Fruit fly (Drosophila melanogaster) whole organism, embryonic: ENCODE measurements around the gene CG17068.

Experiments
- Ada2b ChIP-seq: fragments of 200-800 bp; sonication (Bioruptor generic); IDR thresholded peaks from 2 replicates; pipeline ENCODE4 v1.3.6; 2022; ENCODE audit warnings: missing biosample characterization, missing genetic modification characterization
- B-H1 ChIP-seq: fragments of 200-800 bp; sonication (Bioruptor generic); IDR thresholded peaks from 3 replicates; pipeline ENCODE4 v1.3.6; 2022; ENCODE audit warnings: missing biosample characterization, missing genetic modification characterization
- Bdp1 ChIP-seq: fragments of 200-800 bp; sonication (Bioruptor generic); optimal IDR thresholded peaks from 3 replicates; lab custom pipeline; 2016; ENCODE audit warnings: missing biosample characterization, missing genetic modification characterization
- CG10321 ChIP-seq: fragments of 200-800 bp; sonication (Bioruptor generic); IDR thresholded peaks from 2 replicates; pipeline ENCODE4 v1.3.6; 2022; ENCODE audit warnings: missing biosample characterization, missing genetic modification characterization
- CG11247 ChIP-seq: fragments of 200-800 bp; sonication (Bioruptor generic); IDR thresholded peaks from 2 replicates; pipeline ENCODE4 v1.3.6; 2022; ENCODE audit warnings: missing biosample characterization, missing genetic modification characterization
- CG12104 ChIP-seq: fragments of 200-800 bp; sonication (Bioruptor generic); optimal IDR thresholded peaks from 3 replicates; lab custom pipeline; 2016; ENCODE audit warnings: missing biosample characterization, missing genetic modification characterization
- CG14014 ChIP-seq: fragments of 200-800 bp; sonication (Bioruptor generic); IDR thresholded peaks from 2 replicates; pipeline ENCODE4 v1.3.6; 2022; ENCODE audit warnings: missing biosample characterization, missing genetic modification characterization
- CG16815 ChIP-seq: fragments of 200-800 bp; sonication (Bioruptor generic); optimal IDR thresholded peaks from 3 replicates; lab custom pipeline; 2017; ENCODE audit warnings: missing biosample characterization, mild to moderate bottlenecking, missing genetic modification characterization
- CG17912 ChIP-seq: fragments of 200-800 bp; sonication (Bioruptor generic); optimal IDR thresholded peaks from 2 replicates; lab custom pipeline; 2018; ENCODE audit warnings: missing biosample characterization, mild to moderate bottlenecking, missing genetic modification characterization
- CG1832 ChIP-seq: fragments of 200-800 bp; sonication (Bioruptor generic); optimal IDR thresholded peaks from 2 replicates; lab custom pipeline; 2017; ENCODE audit warnings: missing biosample characterization, mild to moderate bottlenecking, missing genetic modification characterization, inconsistent platforms
- CG2875 ChIP-seq: fragments of 200-800 bp; sonication (Bioruptor generic); optimal IDR thresholded peaks from 2 replicates; lab custom pipeline; 2017; ENCODE audit warnings: missing biosample characterization, mild to moderate bottlenecking, missing genetic modification characterization, missing genetic modification reagents
- CG3065 ChIP-seq: fragments of 200-800 bp; sonication (Bioruptor generic); optimal IDR thresholded peaks from 2 replicates; lab custom pipeline; 2016; ENCODE audit warnings: missing biosample characterization, missing genetic modification characterization
- CG34376 ChIP-seq: fragments of 200-800 bp; sonication (Bioruptor generic); optimal IDR thresholded peaks from 2 replicates; lab custom pipeline; 2018; ENCODE audit warnings: missing biosample characterization, mild to moderate bottlenecking, missing genetic modification characterization
- CG4404 ChIP-seq: fragments of 200-800 bp; sonication (Bioruptor generic); IDR thresholded peaks from 2 replicates; pipeline ENCODE4 v1.3.6; 2022; ENCODE audit warnings: missing biosample characterization, missing genetic modification characterization
- CG6813 ChIP-seq: fragments of 200-800 bp; sonication (Bioruptor generic); optimal IDR thresholded peaks from 2 replicates; lab custom pipeline; 2017; ENCODE audit warnings: missing biosample characterization, missing genetic modification characterization, mild to moderate bottlenecking, moderate library complexity, missing genetic modification reagents
- CG7786 ChIP-seq: fragments of 200-800 bp; sonication (Bioruptor generic); optimal IDR thresholded peaks from 2 replicates; lab custom pipeline; 2016; ENCODE audit warnings: missing biosample characterization, missing genetic modification characterization
- CkIIα-i1 ChIP-seq: fragments of 200-800 bp; sonication (Bioruptor generic); IDR thresholded peaks from 2 replicates; pipeline ENCODE4 v1.3.6; 2022; ENCODE audit warnings: missing biosample characterization, missing genetic modification characterization
- HLH54F ChIP-seq: fragments of 200-800 bp; sonication (Bioruptor generic); optimal IDR thresholded peaks from 3 replicates; lab custom pipeline; 2016; ENCODE audit warnings: missing biosample characterization, missing genetic modification characterization
- Lhr ChIP-seq: fragments of 200-800 bp; sonication (Bioruptor generic); optimal IDR thresholded peaks from 3 replicates; lab custom pipeline; 2017; ENCODE audit warnings: mild to moderate bottlenecking, missing biosample characterization, missing genetic modification reagents, missing genetic modification characterization
- Max ChIP-seq: fragments of 200-800 bp; sonication (Bioruptor generic); optimal IDR thresholded peaks from 2 replicates; lab custom pipeline; 2016; ENCODE audit warnings: missing biosample characterization, mild to moderate bottlenecking, missing genetic modification characterization
- Mes4 ChIP-seq: fragments of 200-800 bp; sonication (Bioruptor generic); optimal IDR thresholded peaks from 2 replicates; lab custom pipeline; 2016; ENCODE audit warnings: missing biosample characterization, missing genetic modification characterization
- NC2α ChIP-seq: fragments of 200-800 bp; sonication (Bioruptor generic); optimal IDR thresholded peaks from 2 replicates; lab custom pipeline; 2016; ENCODE audit warnings: missing biosample characterization, missing genetic modification characterization
- Optix ChIP-seq: fragments of 200-800 bp; sonication (Bioruptor generic); IDR thresholded peaks from 3 replicates; pipeline ENCODE4 v1.3.6; 2022; ENCODE audit warnings: missing biosample characterization, missing genetic modification characterization
- Poxn ChIP-seq: fragments of 200-800 bp; sonication (Bioruptor generic); IDR thresholded peaks from 2 replicates; pipeline ENCODE4 v1.3.6; 2022; ENCODE audit warnings: missing biosample characterization, missing genetic modification characterization
- Ravus ChIP-seq: fragments of 200-800 bp; sonication (Bioruptor generic); IDR thresholded peaks from 2 replicates; pipeline ENCODE4 v1.3.6; 2022; ENCODE audit warnings: missing biosample characterization, missing genetic modification characterization
- Rx ChIP-seq: fragments of 200-800 bp; sonication (Bioruptor generic); IDR thresholded peaks from 2 replicates; pipeline ENCODE4 v1.3.6; 2022; ENCODE audit warnings: missing biosample characterization, missing genetic modification characterization
- Xrp1 ChIP-seq: fragments of 200-800 bp; sonication (Bioruptor generic); IDR thresholded peaks from 2 replicates; pipeline ENCODE4 v1.3.6; 2022; ENCODE audit warnings: missing biosample characterization, missing genetic modification characterization
- ab ChIP-seq: fragments of 200-800 bp; sonication (Bioruptor generic); optimal IDR thresholded peaks from 2 replicates; lab custom pipeline; 2016; ENCODE audit warnings: missing biosample characterization, missing genetic modification characterization
- br ChIP-seq: fragments of >200 bp; optimal IDR thresholded peaks from 2 replicates; lab custom pipeline; 2017
- chinmo ChIP-seq: fragments of 200-800 bp; sonication (Bioruptor generic); IDR thresholded peaks from 4 replicates; pipeline ENCODE4 v1.3.6; 2022; ENCODE audit warnings: missing biosample characterization, missing genetic modification characterization; ENCODE audit not compliant: partially characterized antibody
- dm ChIP-seq: fragments of 200-800 bp; sonication (Bioruptor generic); optimal IDR thresholded peaks from 3 replicates; lab custom pipeline; 2016; ENCODE audit warnings: missing biosample characterization, missing genetic modification characterization
- dmrt11E ChIP-seq: fragments of 200-800 bp; sonication (Bioruptor generic); optimal IDR thresholded peaks from 3 replicates; lab custom pipeline; 2018; ENCODE audit warnings: missing biosample characterization, mild to moderate bottlenecking, missing genetic modification characterization, moderate library complexity
- dysf ChIP-seq: fragments of 200-800 bp; sonication (Bioruptor generic); IDR thresholded peaks from 3 replicates; pipeline ENCODE4 v1.3.6; 2022; ENCODE audit warnings: missing biosample characterization, missing genetic modification characterization
- ems ChIP-seq: fragments of 200-800 bp; sonication (Bioruptor generic); optimal IDR thresholded peaks from 3 replicates; lab custom pipeline; 2016; ENCODE audit warnings: missing biosample characterization, missing genetic modification characterization
- esg ChIP-seq: fragments of 200-800 bp; sonication (Bioruptor generic); conservative IDR thresholded peaks from 2 replicates; pipeline ENCODE4 v1.3.6; 2022; ENCODE audit warnings: missing biosample characterization, missing genetic modification characterization
- eve ChIP-seq, 2 experiments: fragments of >200 bp; optimal IDR thresholded peaks; 2 replicates each; lab custom pipeline; 2017; ENCODE audit warnings: missing biosample characterization in 2 of 2, missing genetic modification characterization in 2 of 2
- ftz-f1 ChIP-seq: fragments of 200-800 bp; sonication (Bioruptor generic); optimal IDR thresholded peaks from 2 replicates; lab custom pipeline; 2016; ENCODE audit warnings: missing biosample characterization, missing genetic modification characterization
- h ChIP-seq: fragments of >200 bp; optimal IDR thresholded peaks from 2 replicates; lab custom pipeline; 2017
- hkb ChIP-seq, 2 experiments: fragments of 200-800 bp in 1 of 2; fragments of >200 bp in 1 of 2; sonication (Bioruptor generic) in 1 of 2; IDR thresholded peaks in 1 of 2; optimal IDR thresholded peaks in 1 of 2; 2 replicates each; pipeline versions ENCODE4 v1.3.6 to Lab custom; 2017 to 2022; ENCODE audit warnings: missing biosample characterization in 1 of 2, missing genetic modification characterization in 1 of 2
- ind ChIP-seq: fragments of 200-800 bp; sonication (Bioruptor generic); optimal IDR thresholded peaks from 3 replicates; lab custom pipeline; 2016; ENCODE audit warnings: missing biosample characterization, missing genetic modification characterization
- kay ChIP-seq: fragments of 200-800 bp; sonication (Bioruptor generic); optimal IDR thresholded peaks from 2 replicates; lab custom pipeline; 2016; ENCODE audit warnings: missing biosample characterization, missing genetic modification characterization
- ken ChIP-seq: fragments of 200-800 bp; sonication (Bioruptor generic); IDR thresholded peaks from 3 replicates; pipeline ENCODE4 v1.3.6; 2022; ENCODE audit warnings: missing biosample characterization, missing genetic modification characterization
- nerfin-1 ChIP-seq: fragments of 200-800 bp; sonication (Bioruptor generic); optimal IDR thresholded peaks from 3 replicates; lab custom pipeline; 2019; ENCODE audit warnings: missing biosample characterization, mild to moderate bottlenecking, missing genetic modification characterization, moderate library complexity
- nerfin-2 ChIP-seq: fragments of 200-800 bp; sonication (Bioruptor generic); IDR thresholded peaks from 2 replicates; pipeline ENCODE4 v1.3.6; 2022; ENCODE audit warnings: missing biosample characterization, missing genetic modification characterization; ENCODE audit not compliant: partially characterized antibody
- nom ChIP-seq: fragments of 200-800 bp; sonication (Bioruptor generic); optimal IDR thresholded peaks from 2 replicates; lab custom pipeline; 2017; ENCODE audit warnings: missing biosample characterization, missing genetic modification characterization, mild to moderate bottlenecking, moderate library complexity, missing genetic modification reagents
- pnt ChIP-seq: fragments of 200-800 bp; sonication (Bioruptor generic); optimal IDR thresholded peaks from 3 replicates; lab custom pipeline; 2016; ENCODE audit warnings: missing biosample characterization, missing genetic modification characterization
- seq ChIP-seq: fragments of 200-800 bp; sonication (Bioruptor generic); IDR thresholded peaks from 2 replicates; pipeline ENCODE4 v1.3.6; 2022; ENCODE audit warnings: missing biosample characterization, missing genetic modification characterization
- sim ChIP-seq: fragments of 200-800 bp; sonication (Bioruptor generic); IDR thresholded peaks from 2 replicates; pipeline ENCODE4 v1.3.6; 2022; ENCODE audit warnings: missing biosample characterization, missing genetic modification characterization
- so ChIP-seq: fragments of 200-800 bp; sonication (Bioruptor generic); IDR thresholded peaks from 3 replicates; pipeline ENCODE4 v1.3.6; 2022; ENCODE audit warnings: missing biosample characterization, missing genetic modification characterization
- stwl ChIP-seq: fragments of 200-800 bp; sonication (Bioruptor generic); optimal IDR thresholded peaks from 3 replicates; lab custom pipeline; 2018; ENCODE audit warnings: missing biosample characterization, mild to moderate bottlenecking, missing genetic modification characterization, moderate library complexity
- tll ChIP-seq, 2 experiments: fragments of 200-800 bp in 1 of 2; fragments of >200 bp in 1 of 2; sonication (Bioruptor generic) in 1 of 2; optimal IDR thresholded peaks; 2 replicates each; lab custom pipeline; 2017 to 2019; ENCODE audit warnings: missing biosample characterization in 2 of 2, missing genetic modification characterization in 2 of 2, mild to moderate bottlenecking in 1 of 2, moderate library complexity in 1 of 2
- trem ChIP-seq: fragments of 200-800 bp; optimal IDR thresholded peaks from 3 replicates; lab custom pipeline; 2019; ENCODE audit warnings: missing biosample characterization, mild to moderate bottlenecking, missing genetic modification characterization, moderate library complexity
- trh ChIP-seq: fragments of 200-800 bp; sonication (Bioruptor generic); optimal IDR thresholded peaks from 2 replicates; lab custom pipeline; 2016; ENCODE audit warnings: missing biosample characterization, missing genetic modification characterization

Gene CG17068

dm6 chrX:20251069-20251468, at the start of gene CG17068, which contains the start of gene Rab10:
CG17068 (minus strand) TSS chrX:20251093.
Rab10 (plus strand) TSS chrX:20251338.
- TF ChIP-seq ind (no peak), sim (no peak), pnt (GFP tag; lab: Kevin White, UChicago) (no peak), tll (GFP tag; optimal IDR thresholded peaks at IDR 0.05; lab: Kevin White, UChicago) (peak in 1 of 2 experiments; percentile 8), eve (GFP tag; optimal IDR thresholded peaks at IDR 0.05; lab: Kevin White, UChicago) (no peak), nerfin-2 (peak; percentile 88), CG17912 (GFP tag; lab: Kevin White, UChicago) (no peak), CG2875 (GFP tag; lab: Kevin White, UChicago) (no peak), nom (GFP tag; lab: Kevin White, UChicago) (no peak), ftz-f1 (GFP tag; lab: Kevin White, UChicago) (no peak), Ada2b (GFP tag; lab: Robert Waterston, UW) (no peak), CkIIα-i1 (GFP tag; lab: Robert Waterston, UW) (no peak), Optix (GFP tag; lab: Robert Waterston, UW) (no peak), ems (GFP tag; lab: Kevin White, UChicago) (no peak), CG4404 (GFP tag; lab: Robert Waterston, UW) (no peak), trem (tag; lab: Kevin White, UChicago) (peak; percentile 76), CG10321 (GFP tag; lab: Robert Waterston, UW) (no peak), chinmo (GFP tag; lab: Robert Waterston, UW) (0 out of 4 replicates have a peak, but pooled peaks have one; percentile 53), trh (no peak), NC2α (GFP tag; lab: Kevin White, UChicago) (no peak), CG1832 (GFP tag; lab: Kevin White, UChicago) (no peak), HLH54F (GFP tag; lab: Kevin White, UChicago) (no peak), stwl (tag; lab: Kevin White, UChicago) (peak; percentile 43), Mes4 (GFP tag; lab: Kevin White, UChicago) (no peak), h (lab: Kevin White, UChicago) (no peak), ab (GFP tag; lab: Kevin White, UChicago) (no peak), Bdp1 (GFP tag; lab: Kevin White, UChicago) (no peak), CG14014 (no peak), Max (GFP tag; lab: Kevin White, UChicago) (peak; percentile 3), CG7786 (GFP tag; lab: Kevin White, UChicago) (no peak), nerfin-1 (tag; lab: Kevin White, UChicago) (no peak), esg (no peak), CG12104 (GFP tag; lab: Kevin White, UChicago) (no peak), CG11247 (GFP tag; lab: Robert Waterston, UW) (no peak), CG3065 (GFP tag; lab: Kevin White, UChicago) (no peak), Ravus (no peak), Lhr (no peak), Rx (no peak), dmrt11E (no peak), so (GFP tag; lab: Robert Waterston, UW) (no peak), dysf (no peak), B-H1 (GFP tag; lab: Robert Waterston, UW) (no peak), br (lab: Kevin White, UChicago) (no peak), seq (GFP tag; lab: Robert Waterston, UW) (no peak), Poxn (no peak), ken (GFP tag; lab: Robert Waterston, UW) (no peak), kay (no peak), hkb (optimal IDR thresholded peaks at IDR 0.05; lab: Kevin White, UChicago) (no peak), hkb (GFP tag; IDR thresholded peaks at IDR 0.05; lab: Robert Waterston, UW) (no peak), CG34376 (GFP tag; lab: Kevin White, UChicago) (no peak), CG6813 (GFP tag; lab: Kevin White, UChicago) (no peak), Xrp1 (no peak), dm (GFP tag; lab: Kevin White, UChicago) (peak; percentile 53), CG16815 (GFP tag; lab: Kevin White, UChicago) (no peak)
